Worm (Caenorhabditis elegans): ENCODE results near the gene R01H2.7.

DNA sequence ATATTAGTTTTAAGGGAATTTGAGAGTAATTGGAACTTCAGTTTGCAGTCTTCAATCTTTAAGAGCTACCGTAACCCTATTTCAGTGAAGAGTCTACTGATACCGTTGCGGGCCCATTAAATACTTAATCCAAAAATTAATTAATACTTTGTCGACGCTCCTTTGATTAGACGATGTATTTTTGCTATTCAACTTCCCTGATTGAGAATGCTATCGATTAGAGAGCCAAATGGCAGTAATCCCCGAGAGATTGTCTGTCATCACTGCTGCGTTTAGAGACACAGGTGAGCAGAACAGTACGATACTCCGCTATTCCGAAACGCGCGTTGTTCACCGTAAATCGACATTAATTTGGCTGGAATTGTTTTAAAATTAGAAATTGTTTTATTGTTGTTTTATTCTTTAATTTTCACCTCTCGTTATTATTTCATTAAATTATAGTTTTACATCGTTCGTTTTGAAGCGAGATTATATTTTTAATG is 24.3 kb downstream of the R01H2.7 start, which contains the start of gene rfl-1:
- TF ChIP-seq ref-1 (GFP tag; conservative IDR thresholded peaks at IDR 0.05) = no peak
- TF ChIP-seq ztf-29 (GFP tag; IDR thresholded peaks at IDR 0.05) = no peak
- TF ChIP-seq flt-1 (GFP tag; IDR thresholded peaks at IDR 0.05) = no peak
- no peak for TF ChIP-seq cog-1 (tag; optimal IDR thresholded peaks at IDR 0.05)
- TF ChIP-seq T22C8.4 (GFP tag; IDR thresholded peaks at IDR 0.05) = no peak
- no peak for TF ChIP-seq ztf-23 (GFP tag; IDR thresholded peaks at IDR 0.05)
- TF ChIP-seq med-1 (GFP tag; optimal IDR thresholded peaks at IDR 0.05; ENCODE audit: insufficient read depth) = no peak
- no peak for TF ChIP-seq klf-2 (GFP tag; conservative IDR thresholded peaks at IDR 0.05)
- TF ChIP-seq tab-1 (GFP tag; IDR thresholded peaks at IDR 0.05) = no peak

All from whole organism, midembryonic.